Worm (Caenorhabditis elegans) whole organism, L2 larva: ENCODE results near the gene C55A6.10.

Experiments used
- C34F6.9 ChIP-seq: fragments of 150-350 bp; optimal IDR thresholded peaks from 2 replicates; lab custom pipeline; 2014; ENCODE audit warnings: missing biosample characterization, missing genetic modification characterization
- F13H6.1 ChIP-seq: sonication (generic microtip); optimal IDR thresholded peaks from 2 replicates; lab custom pipeline; 2016; ENCODE audit warnings: missing genetic modification characterization, missing compliant biosample characterization
- R02D3.7 ChIP-seq: fragments of 150-350 bp; optimal IDR thresholded peaks from 2 replicates; lab custom pipeline; 2014; ENCODE audit warnings: missing biosample characterization, missing genetic modification characterization
- Y55F3AM.14 ChIP-seq: fragments of 200-800 bp; sonication (Bioruptor generic); optimal IDR thresholded peaks from 2 replicates; lab custom pipeline; 2018; ENCODE audit warnings: mild to moderate bottlenecking, missing genetic modification characterization, missing compliant biosample characterization
- ZK546.5 ChIP-seq: sonication (generic microtip); optimal IDR thresholded peaks from 2 replicates; lab custom pipeline; 2017; ENCODE audit warnings: missing biosample characterization, missing genetic modification characterization
- alr-1 ChIP-seq: fragments of 150-350 bp; optimal IDR thresholded peaks from 2 replicates; lab custom pipeline; 2014; ENCODE audit warnings: missing biosample characterization, missing genetic modification characterization
- aly-2 ChIP-seq: fragments of 150-350 bp; optimal IDR thresholded peaks from 2 replicates; lab custom pipeline; 2014; ENCODE audit warnings: missing biosample characterization, missing genetic modification characterization
- ama-1 ChIP-seq: fragments of 150-350 bp; optimal IDR thresholded peaks from 2 replicates; lab custom pipeline; 2018; ENCODE audit warnings: inconsistent platforms
- blmp-1 ChIP-seq: sonication (generic microtip); optimal IDR thresholded peaks from 2 replicates; lab custom pipeline; 2017; ENCODE audit warnings: missing genetic modification characterization, mild to moderate bottlenecking, missing compliant biosample characterization, antibody characterized with exemption, moderate library complexity; ENCODE audit not compliant: insufficient read depth
- ceh-16 ChIP-seq: fragments of 150-350 bp; optimal IDR thresholded peaks from 2 replicates; lab custom pipeline; 2014; ENCODE audit warnings: missing biosample characterization, missing genetic modification characterization
- ceh-82 ChIP-seq: fragments of 150-350 bp; optimal IDR thresholded peaks from 2 replicates; lab custom pipeline; 2014; ENCODE audit warnings: missing biosample characterization, missing genetic modification characterization
- crh-2 ChIP-seq: sonication (generic microtip); optimal IDR thresholded peaks from 2 replicates; lab custom pipeline; 2017; ENCODE audit warnings: missing biosample characterization, missing genetic modification characterization
- dmd-4 ChIP-seq: sonication (generic microtip); optimal IDR thresholded peaks from 2 replicates; lab custom pipeline; 2017; ENCODE audit warnings: missing biosample characterization, missing genetic modification characterization
- egl-27 ChIP-seq: sonication (generic microtip); optimal IDR thresholded peaks from 3 replicates; lab custom pipeline; 2017; ENCODE audit warnings: missing biosample characterization, missing genetic modification reagents, missing genetic modification characterization
- elt-1 ChIP-seq: fragments of 150-350 bp; optimal IDR thresholded peaks from 2 replicates; lab custom pipeline; 2014; ENCODE audit warnings: missing biosample characterization, missing genetic modification characterization
- elt-3 ChIP-seq: sonication (generic microtip); optimal IDR thresholded peaks from 2 replicates; lab custom pipeline; 2017; ENCODE audit warnings: missing biosample characterization, missing genetic modification characterization
- fos-1 ChIP-seq: fragments of 150-350 bp; optimal IDR thresholded peaks from 2 replicates; lab custom pipeline; 2014; ENCODE audit warnings: missing biosample characterization, missing genetic modification characterization
- gmeb-1 ChIP-seq: fragments of 150-350 bp; optimal IDR thresholded peaks from 2 replicates; lab custom pipeline; 2014; ENCODE audit warnings: missing biosample characterization, missing genetic modification characterization
- lin-11 ChIP-seq: fragments of 150-350 bp; sonication (generic microtip); optimal IDR thresholded peaks from 2 replicates; lab custom pipeline; 2014; ENCODE audit warnings: missing biosample characterization, missing genetic modification characterization, inconsistent platforms, mixed read lengths
- lin-13 ChIP-seq: fragments of 150-350 bp; optimal IDR thresholded peaks from 2 replicates; lab custom pipeline; 2014; ENCODE audit warnings: missing biosample characterization, missing genetic modification reagents, missing genetic modification characterization
- lin-39 ChIP-seq: fragments of 150-350 bp; optimal IDR thresholded peaks from 2 replicates; lab custom pipeline; 2014; ENCODE audit warnings: missing biosample characterization, missing genetic modification reagents, missing genetic modification characterization
- lsy-2 ChIP-seq, 2 experiments: fragments of 150-350 bp in 1 of 2; sonication (generic microtip) in 1 of 2; optimal IDR thresholded peaks; 2 replicates each; lab custom pipeline; 2014 to 2017; ENCODE audit warnings: missing biosample characterization in 2 of 2, missing genetic modification characterization in 2 of 2
- mab-5 ChIP-seq: fragments of 150-350 bp; optimal IDR thresholded peaks from 2 replicates; lab custom pipeline; 2014; ENCODE audit warnings: missing biosample characterization, missing genetic modification characterization
- mbf-1 ChIP-seq: sonication (generic microtip); optimal IDR thresholded peaks from 2 replicates; lab custom pipeline; 2017; ENCODE audit warnings: missing biosample characterization, missing genetic modification characterization
- mdl-1 ChIP-seq, 2 experiments: fragments of 150-350 bp in 1 of 2; sonication (generic microtip) in 1 of 2; optimal IDR thresholded peaks; 2 replicates each; lab custom pipeline; 2017; ENCODE audit warnings: missing biosample characterization in 2 of 2, missing genetic modification characterization in 2 of 2
- nhr-10 ChIP-seq: sonication (generic microtip); optimal IDR thresholded peaks from 2 replicates; lab custom pipeline; 2017; ENCODE audit warnings: missing biosample characterization, missing genetic modification characterization
- nhr-11 ChIP-seq: fragments of 150-350 bp; optimal IDR thresholded peaks from 2 replicates; lab custom pipeline; 2014; ENCODE audit warnings: missing biosample characterization, missing genetic modification characterization
- nhr-12 ChIP-seq: fragments of 150-350 bp; optimal IDR thresholded peaks from 2 replicates; lab custom pipeline; 2014; ENCODE audit warnings: missing biosample characterization, missing genetic modification characterization
- nhr-129 ChIP-seq: fragments of 150-350 bp; optimal IDR thresholded peaks from 2 replicates; lab custom pipeline; 2014; ENCODE audit warnings: missing biosample characterization, missing genetic modification characterization
- nhr-21 ChIP-seq: fragments of 150-350 bp; optimal IDR thresholded peaks from 2 replicates; lab custom pipeline; 2014; ENCODE audit warnings: missing biosample characterization, missing genetic modification characterization
- nhr-23 ChIP-seq: fragments of 150-350 bp; optimal IDR thresholded peaks from 2 replicates; lab custom pipeline; 2014; ENCODE audit warnings: missing biosample characterization, missing genetic modification reagents, missing genetic modification characterization
- nhr-237 ChIP-seq: fragments of 150-350 bp; optimal IDR thresholded peaks from 2 replicates; lab custom pipeline; 2014; ENCODE audit warnings: missing biosample characterization, missing genetic modification characterization
- nhr-25 ChIP-seq: fragments of 150-350 bp; sonication (generic microtip); optimal IDR thresholded peaks from 3 replicates; lab custom pipeline; 2014; ENCODE audit warnings: missing biosample characterization, missing genetic modification characterization
- nhr-6 ChIP-seq: fragments of 150-350 bp; optimal IDR thresholded peaks from 2 replicates; lab custom pipeline; 2014; ENCODE audit warnings: missing biosample characterization, missing genetic modification characterization
- nhr-77 ChIP-seq: fragments of 150-350 bp; optimal IDR thresholded peaks from 2 replicates; lab custom pipeline; 2014; ENCODE audit warnings: missing biosample characterization, missing genetic modification characterization
- peb-1 ChIP-seq: fragments of 150-350 bp; optimal IDR thresholded peaks from 2 replicates; lab custom pipeline; 2014; ENCODE audit warnings: missing biosample characterization, missing genetic modification characterization
- sem-4 ChIP-seq: fragments of 150-350 bp; optimal IDR thresholded peaks from 2 replicates; lab custom pipeline; 2014; ENCODE audit warnings: missing biosample characterization, missing genetic modification reagents, missing genetic modification characterization
- skn-1 ChIP-seq: sonication (generic microtip); optimal IDR thresholded peaks from 2 replicates; lab custom pipeline; 2017; ENCODE audit warnings: missing biosample characterization, missing genetic modification characterization
- sma-3 ChIP-seq: sonication (generic microtip); optimal IDR thresholded peaks from 2 replicates; lab custom pipeline; 2016; ENCODE audit warnings: missing genetic modification reagents, missing genetic modification characterization, missing compliant biosample characterization
- sma-9 ChIP-seq, 2 experiments: fragments of 150-350 bp in 1 of 2; sonication (generic microtip) in 1 of 2; optimal IDR thresholded peaks; 2 replicates each; lab custom pipeline; 2014 to 2016; ENCODE audit warnings: missing genetic modification characterization in 2 of 2, mild to moderate bottlenecking in 1 of 2, missing biosample characterization in 1 of 2, missing compliant biosample characterization in 1 of 2, missing genetic modification reagents in 1 of 2, moderate library complexity in 1 of 2
- snpc-4 ChIP-seq: fragments of 150-350 bp; optimal IDR thresholded peaks from 2 replicates; lab custom pipeline; 2014; ENCODE audit warnings: missing biosample characterization, missing genetic modification characterization
- unc-39 ChIP-seq: fragments of 150-350 bp; optimal IDR thresholded peaks from 2 replicates; lab custom pipeline; 2014; ENCODE audit warnings: missing biosample characterization, missing genetic modification characterization
- unc-55 ChIP-seq: fragments of 150-350 bp; sonication (generic microtip); optimal IDR thresholded peaks from 3 replicates; lab custom pipeline; 2014; ENCODE audit warnings: missing biosample characterization, missing genetic modification reagents, missing genetic modification characterization
- unc-62 ChIP-seq: fragments of 150-350 bp; optimal IDR thresholded peaks from 2 replicates; lab custom pipeline; 2014; ENCODE audit warnings: missing biosample characterization, missing genetic modification reagents, missing genetic modification characterization
- zag-1 ChIP-seq: fragments of 150-350 bp; optimal IDR thresholded peaks from 2 replicates; lab custom pipeline; 2014; ENCODE audit warnings: missing biosample characterization, missing genetic modification characterization
- ztf-1 ChIP-seq: fragments of 200-800 bp; sonication (Bioruptor generic); conservative IDR thresholded peaks from 2 replicates; pipeline ENCODE4 v1.3.6; 2022; ENCODE audit warnings: missing genetic modification characterization, missing compliant biosample characterization
- ztf-11 ChIP-seq: sonication (generic microtip); optimal IDR thresholded peaks from 2 replicates; lab custom pipeline; 2017; ENCODE audit warnings: missing biosample characterization, missing genetic modification characterization
- ztf-4 ChIP-seq: fragments of 150-350 bp; optimal IDR thresholded peaks from 2 replicates; lab custom pipeline; 2014; ENCODE audit warnings: missing biosample characterization, missing genetic modification characterization

C55A6.10 gene

DNA sequence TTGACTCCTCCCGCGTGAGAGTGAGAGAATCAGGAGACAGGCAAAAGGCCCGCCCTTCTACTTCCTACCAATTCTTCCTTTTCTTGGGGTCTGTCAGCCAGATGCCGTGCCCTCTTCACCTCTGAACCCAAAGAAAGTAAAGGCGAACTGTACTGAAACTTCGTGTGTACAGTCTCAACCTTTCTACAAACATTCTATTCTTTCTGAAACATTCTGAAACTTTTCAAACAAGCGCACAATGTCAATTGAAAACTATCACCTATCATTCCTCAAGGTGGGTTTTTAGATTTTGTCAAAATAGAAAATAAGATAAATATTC is 27.3 kb downstream of the C55A6.10 start:
- TF ChIP-seq nhr-25 (tag; lab: Kevin White, UChicago) = no peak
- peak; percentile 63 for TF ChIP-seq ama-1 (lab: Kevin White, UChicago)

DNA sequence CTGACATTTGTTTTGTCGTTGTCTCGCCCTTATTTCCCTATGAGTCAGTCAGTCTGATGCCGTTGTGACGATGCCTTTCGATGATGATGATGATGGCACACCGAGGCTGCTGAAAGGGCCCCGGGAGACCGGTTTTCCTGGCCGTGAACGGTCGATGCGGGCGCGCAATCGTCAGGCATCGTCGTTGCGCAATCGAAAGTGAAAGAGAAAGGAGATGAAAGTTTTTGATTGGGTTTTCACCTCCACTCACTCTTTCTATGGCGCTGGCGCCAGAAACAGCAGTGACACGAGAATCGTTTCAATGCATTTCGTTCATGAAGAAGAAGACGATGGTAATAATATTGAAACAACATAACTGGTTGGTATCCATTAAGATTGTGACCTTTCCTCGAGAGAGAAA is 27.8 kb downstream of the C55A6.10 start:
- TF ChIP-seq nhr-6 (tag; lab: Kevin White, UChicago) (no peak), sma-9 (GFP tag; optimal IDR thresholded peaks at IDR 0.05; lab: Kevin White, UChicago) (peak; percentile 87), sma-9 (tag; optimal IDR thresholded peaks at IDR 0.05; lab: Kevin White, UChicago) (no peak), ztf-11 (tag; lab: Kevin White, UChicago) (no peak), sem-4 (tag; lab: Kevin White, UChicago) (peak; percentile 80), ztf-4 (tag; lab: Kevin White, UChicago) (no peak), alr-1 (no peak), mab-5 (tag; lab: Kevin White, UChicago) (no peak), nhr-77 (tag; lab: Kevin White, UChicago) (no peak), nhr-10 (no peak), crh-2 (tag; lab: Kevin White, UChicago) (no peak), dmd-4 (tag; lab: Kevin White, UChicago) (no peak), elt-3 (no peak), snpc-4 (tag; lab: Kevin White, UChicago) (no peak), fos-1 (peak; percentile 33), nhr-11 (tag; lab: Kevin White, UChicago) (no peak), unc-55 (GFP tag; lab: Kevin White, UChicago) (no peak), egl-27 (peak; percentile 62), lin-39 (tag; lab: Kevin White, UChicago) (no peak), gmeb-1 (tag; lab: Kevin White, UChicago) (no peak), nhr-129 (peak; percentile 67), C34F6.9 (tag; lab: Kevin White, UChicago) (no peak), nhr-21 (peak; percentile 46), aly-2 (tag; lab: Kevin White, UChicago) (no peak), unc-39 (tag; lab: Kevin White, UChicago) (no peak), nhr-12 (tag; lab: Kevin White, UChicago) (no peak), blmp-1 (tag; lab: Kevin White, UChicago) (peak; percentile 100), ceh-16 (no peak), nhr-25 (tag; lab: Kevin White, UChicago) (peak; percentile 88), elt-1 (tag; lab: Kevin White, UChicago) (no peak), peb-1 (tag; lab: Kevin White, UChicago) (no peak), mbf-1 (tag; lab: Kevin White, UChicago) (no peak), unc-62 (no peak), ama-1 (lab: Kevin White, UChicago) (no peak), lin-11 (no peak), F13H6.1 (tag; lab: Kevin White, UChicago) (no peak), lin-13 (GFP tag; lab: Kevin White, UChicago) (no peak), ZK546.5 (tag; lab: Kevin White, UChicago) (no peak), sma-3 (GFP tag; lab: Kevin White, UChicago) (peak; percentile 72), lsy-2 (tag; optimal IDR thresholded peaks at IDR 0.05; lab: Kevin White, UChicago) (no peak), nhr-23 (no peak), zag-1 (tag; lab: Kevin White, UChicago) (no peak), skn-1 (tag; lab: Kevin White, UChicago) (no peak), nhr-237 (no peak), ceh-82 (tag; lab: Kevin White, UChicago) (no peak), ztf-1 (GFP tag; lab: Robert Waterston, UW) (no peak), mdl-1 (tag; optimal IDR thresholded peaks at IDR 0.05; lab: Kevin White, UChicago) (no peak), R02D3.7 (tag; lab: Kevin White, UChicago) (no peak), Y55F3AM.14 (GFP tag; lab: Kevin White, UChicago) (peak; percentile 61)
